3 fruit fly cellular contexts compared by ENCODE assay signal in the genomic region with DNA sequence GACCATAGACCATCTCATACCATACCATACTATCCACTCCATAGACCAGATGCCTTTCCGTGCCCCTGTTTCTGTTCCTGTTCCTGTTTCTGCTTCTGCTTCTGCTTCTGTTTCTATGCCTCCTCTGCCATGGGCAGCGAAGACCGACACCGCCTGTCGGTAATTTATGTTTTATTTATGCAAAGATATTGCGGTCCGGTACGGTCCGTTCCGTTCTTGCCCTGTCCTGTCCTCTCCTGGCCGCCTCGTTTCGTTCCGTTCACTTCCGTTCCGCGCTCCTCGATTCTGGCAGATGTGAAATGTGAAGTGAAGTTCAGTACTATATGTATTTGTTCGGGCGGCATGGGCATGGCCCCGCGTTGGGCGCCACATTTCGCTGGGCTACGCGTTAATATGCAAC.
A peak's percentile ranks its signal among the peaks of the same experiment; 100 is the strongest.
TF ChIP-seq lines count a peak whose summit lies in the region.

No protein-coding gene starts in this region.

- TF ChIP-seq CTCF in whole organism, embryonic (GFP tag; optimal IDR thresholded peaks at IDR 0.05; lab: Kevin White, UChicago) = no peak

TF ChIP-seq in whole organism, embryonic, 481 proteins besides CTCF, POLR2A, EP300 and RAD21:
- TF ChIP-seq sna (GFP tag; IDR thresholded peaks at IDR 0.05; lab: Robert Waterston, UW; ENCODE audit: partially characterized antibody) = no peak
- TF ChIP-seq slp2 (GFP tag; optimal IDR thresholded peaks at IDR 0.05; lab: Kevin White, UChicago) = no peak
- TF ChIP-seq Antp (GFP tag; optimal IDR thresholded peaks at IDR 0.05; lab: Kevin White, UChicago) = no peak
- no peak for TF ChIP-seq Awh (GFP tag; IDR thresholded peaks at IDR 0.05; lab: Robert Waterston, UW)
- no peak for TF ChIP-seq eve (GFP tag; optimal IDR thresholded peaks at IDR 0.05; lab: Kevin White, UChicago)
- TF ChIP-seq pfk (GFP tag; optimal IDR thresholded peaks at IDR 0.05; lab: Kevin White, UChicago) = peak; percentile 86
- no peak for TF ChIP-seq CG17802 (tag; optimal IDR thresholded peaks at IDR 0.05; lab: Kevin White, UChicago)
- peak; percentile 51; the same call in 1 of the 3 replicates for TF ChIP-seq CG17361 (GFP tag; IDR thresholded peaks at IDR 0.05; lab: Robert Waterston, UW)
- TF ChIP-seq CG1603 (tag; optimal IDR thresholded peaks at IDR 0.05; lab: Kevin White, UChicago) = no peak
- no peak for TF ChIP-seq GATAe (GFP tag; conservative IDR thresholded peaks at IDR 0.05; lab: Robert Waterston, UW)
- TF ChIP-seq Tbp (GFP tag; optimal IDR thresholded peaks at IDR 0.05; lab: Kevin White, UChicago) = no peak
- no peak for TF ChIP-seq unpg (GFP tag; optimal IDR thresholded peaks at IDR 0.05; lab: Kevin White, UChicago)
- no peak for TF ChIP-seq vnd (GFP tag; IDR thresholded peaks at IDR 0.05; lab: Robert Waterston, UW; ENCODE audit: partially characterized antibody)
- TF ChIP-seq CG11504 (tag; optimal IDR thresholded peaks at IDR 0.05; lab: Kevin White, UChicago) = no peak
- no peak for TF ChIP-seq CG34224 (GFP tag; IDR thresholded peaks at IDR 0.05; lab: Robert Waterston, UW; ENCODE audit: partially characterized antibody)
- no peak for TF ChIP-seq Lpt (GFP tag; optimal IDR thresholded peaks at IDR 0.05; lab: Kevin White, UChicago)
- no peak for TF ChIP-seq CG18011 (GFP tag; optimal IDR thresholded peaks at IDR 0.05; lab: Kevin White, UChicago)
- TF ChIP-seq caup (GFP tag; optimal IDR thresholded peaks at IDR 0.05; lab: Kevin White, UChicago; ENCODE audit: severe bottlenecking) = no peak
- no peak for TF ChIP-seq MBD-R2 (GFP tag; IDR thresholded peaks at IDR 0.05; lab: Robert Waterston, UW)
- no peak for TF ChIP-seq fru (optimal IDR thresholded peaks at IDR 0.05; lab: Kevin White, UChicago)
- peak; percentile 81 for TF ChIP-seq Ets65A (GFP tag; lab: Kevin White, UChicago)
- TF ChIP-seq Sox102F (GFP tag; optimal IDR thresholded peaks at IDR 0.05; lab: Kevin White, UChicago) = no peak
- no peak for TF ChIP-seq peb (GFP tag; IDR thresholded peaks at IDR 0.05; lab: Robert Waterston, UW)

TF ChIP-seq in whole organism, prepupa, 60 proteins besides CTCF, POLR2A, EP300 and RAD21:
- TF ChIP-seq CG10631 (GFP tag; optimal IDR thresholded peaks at IDR 0.05; lab: Kevin White, UChicago) (no peak), Eip78C (GFP tag; lab: Kevin White, UChicago) (no peak), eg (GFP tag; IDR thresholded peaks at IDR 0.05; lab: Robert Waterston, UW) (no peak), dsx (GFP tag; optimal IDR thresholded peaks at IDR 0.05; lab: Kevin White, UChicago; ENCODE audit: poor library complexity, severe bottlenecking) (peak; percentile 26), lz (GFP tag; optimal IDR thresholded peaks at IDR 0.05; lab: Kevin White, UChicago) (no peak)

TF ChIP-seq in whole organism, pupa, 21 proteins besides CTCF, POLR2A, EP300 and RAD21:
- peak; percentile 36 for TF ChIP-seq CG13204 (GFP tag; optimal IDR thresholded peaks at IDR 0.05; lab: Kevin White, UChicago)
- TF ChIP-seq EcR (GFP tag; optimal IDR thresholded peaks at IDR 0.05; lab: Kevin White, UChicago) = no peak
